Worm (Caenorhabditis elegans) whole organism, mixed stage, embryonic: ENCODE measurements around the gene T28C6.10.
"Not testable (repeated sequence)": the region's sequence is repeated elsewhere in the genome, so short reads cannot be mapped to it uniquely, and the experiment has no call there.

Experiments
- M03D4.4 ChIP-seq: sonication (generic microtip); optimal IDR thresholded peaks from 2 replicates; lab custom pipeline; 2017; ENCODE audit warnings: mild to moderate bottlenecking, missing genetic modification characterization, missing compliant biosample characterization
- bed-3 ChIP-seq: fragments of 200-800 bp; sonication (Bioruptor generic); optimal IDR thresholded peaks from 3 replicates; lab custom pipeline; 2018; ENCODE audit warnings: mild to moderate bottlenecking, missing genetic modification characterization, moderate library complexity, missing compliant biosample characterization
- blmp-1 ChIP-seq: fragments of 150-350 bp; optimal IDR thresholded peaks from 2 replicates; lab custom pipeline; 2014; ENCODE audit warnings: missing biosample characterization, missing genetic modification characterization
- ceh-39 ChIP-seq: fragments of 150-350 bp; optimal IDR thresholded peaks from 2 replicates; lab custom pipeline; 2014; ENCODE audit warnings: missing biosample characterization, missing genetic modification characterization
- ceh-83 ChIP-seq: fragments of 200-800 bp; sonication (Bioruptor generic); optimal IDR thresholded peaks from 2 replicates; lab custom pipeline; 2018; ENCODE audit warnings: mild to moderate bottlenecking, missing genetic modification characterization, missing compliant biosample characterization
- ces-1 ChIP-seq: fragments of 150-350 bp; optimal IDR thresholded peaks from 2 replicates; lab custom pipeline; 2014; ENCODE audit warnings: missing biosample characterization, missing genetic modification reagents, missing genetic modification characterization
- drap-1 ChIP-seq: fragments of 200-800 bp; sonication (Bioruptor generic); optimal IDR thresholded peaks from 3 replicates; lab custom pipeline; 2018; ENCODE audit warnings: mild to moderate bottlenecking, missing genetic modification characterization, missing compliant biosample characterization
- elt-1 ChIP-seq: sonication (generic microtip); optimal IDR thresholded peaks from 2 replicates; lab custom pipeline; 2017; ENCODE audit warnings: missing genetic modification characterization, mild to moderate bottlenecking, missing compliant biosample characterization, antibody characterized with exemption, moderate library complexity, borderline replicate concordance; ENCODE audit not compliant: insufficient read depth
- elt-3 ChIP-seq: fragments of 150-350 bp; optimal IDR thresholded peaks from 2 replicates; lab custom pipeline; 2014; ENCODE audit warnings: missing biosample characterization, missing genetic modification characterization
- flh-1 ChIP-seq: fragments of 200-800 bp; sonication (Bioruptor generic); optimal IDR thresholded peaks from 2 replicates; lab custom pipeline; 2018; ENCODE audit warnings: mild to moderate bottlenecking, missing genetic modification characterization, moderate library complexity, missing compliant biosample characterization
- ham-2 ChIP-seq: fragments of 200-800 bp; sonication (Bioruptor generic); optimal IDR thresholded peaks from 2 replicates; lab custom pipeline; 2018; ENCODE audit warnings: mild to moderate bottlenecking, missing genetic modification characterization, missing compliant biosample characterization
- hlh-1 ChIP-seq: fragments of 150-350 bp; optimal IDR thresholded peaks from 2 replicates; lab custom pipeline; 2014; ENCODE audit warnings: missing biosample characterization, missing genetic modification reagents, missing genetic modification characterization
- lin-13 ChIP-seq: fragments of 150-350 bp; optimal IDR thresholded peaks from 2 replicates; lab custom pipeline; 2014; ENCODE audit warnings: missing biosample characterization, missing genetic modification characterization
- lin-32 ChIP-seq: fragments of 200-800 bp; sonication (Bioruptor generic); optimal IDR thresholded peaks from 2 replicates; lab custom pipeline; 2018; ENCODE audit warnings: mild to moderate bottlenecking, missing genetic modification characterization, missing compliant biosample characterization
- lsy-2 ChIP-seq: fragments of 150-350 bp; optimal IDR thresholded peaks from 2 replicates; lab custom pipeline; 2014; ENCODE audit warnings: missing biosample characterization, missing genetic modification characterization
- mab-5 ChIP-seq: fragments of 150-350 bp; optimal IDR thresholded peaks from 2 replicates; lab custom pipeline; 2014; ENCODE audit warnings: missing biosample characterization, missing genetic modification characterization
- mep-1 ChIP-seq: fragments of 150-350 bp; optimal IDR thresholded peaks from 2 replicates; lab custom pipeline; 2017; ENCODE audit warnings: missing biosample characterization, missing genetic modification reagents, missing genetic modification characterization, inconsistent platforms
- mls-2 ChIP-seq: sonication (generic microtip); optimal IDR thresholded peaks from 2 replicates; lab custom pipeline; 2016; ENCODE audit warnings: mild to moderate bottlenecking, missing genetic modification characterization, moderate library complexity, missing compliant biosample characterization
- nhr-2 ChIP-seq: fragments of 150-350 bp; optimal IDR thresholded peaks from 2 replicates; lab custom pipeline; 2014; ENCODE audit warnings: missing biosample characterization, missing genetic modification characterization
- nhr-237 ChIP-seq: fragments of 150-350 bp; optimal IDR thresholded peaks from 2 replicates; lab custom pipeline; 2014; ENCODE audit warnings: missing biosample characterization, missing genetic modification characterization
- nhr-28 ChIP-seq: fragments of 150-350 bp; optimal IDR thresholded peaks from 2 replicates; lab custom pipeline; 2014; ENCODE audit warnings: missing biosample characterization, missing genetic modification characterization
- nhr-76 ChIP-seq: sonication (generic microtip); optimal IDR thresholded peaks from 2 replicates; lab custom pipeline; 2017; ENCODE audit warnings: missing biosample characterization, missing genetic modification characterization
- pha-4 ChIP-seq: fragments of 150-350 bp; optimal IDR thresholded peaks from 2 replicates; lab custom pipeline; 2018; ENCODE audit warnings: missing biosample characterization, missing genetic modification reagents, missing genetic modification characterization
- snpc-4 ChIP-seq: fragments of 150-350 bp; optimal IDR thresholded peaks from 2 replicates; lab custom pipeline; 2014; ENCODE audit warnings: missing biosample characterization, missing genetic modification characterization
- sptf-1 ChIP-seq: sonication (generic microtip); optimal IDR thresholded peaks from 2 replicates; lab custom pipeline; 2017; ENCODE audit warnings: mild to moderate bottlenecking, missing genetic modification characterization, moderate library complexity, missing compliant biosample characterization
- unc-120 ChIP-seq: sonication (generic microtip); optimal IDR thresholded peaks from 2 replicates; lab custom pipeline; 2017; ENCODE audit warnings: missing genetic modification characterization, missing compliant biosample characterization; ENCODE audit not compliant: poor library complexity, severe bottlenecking
- unc-39 ChIP-seq: fragments of 150-350 bp; optimal IDR thresholded peaks from 2 replicates; lab custom pipeline; 2014; ENCODE audit warnings: missing biosample characterization, missing genetic modification characterization
- unc-62 ChIP-seq: fragments of 150-350 bp; optimal IDR thresholded peaks from 2 replicates; lab custom pipeline; 2014; ENCODE audit warnings: missing biosample characterization, missing genetic modification reagents, missing genetic modification characterization
- ztf-11 ChIP-seq: fragments of 150-350 bp; optimal IDR thresholded peaks from 2 replicates; lab custom pipeline; 2014; ENCODE audit warnings: missing biosample characterization, missing genetic modification characterization

Gene T28C6.10

ce11 chrIV:8782172-8782571 lies 35.6 kb upstream of the T28C6.10 start (continued):
- peak; percentile 74 for TF ChIP-seq mls-2 (tag; lab: Kevin White, UChicago)
- peak; percentile 78 for TF ChIP-seq sptf-1

DNA sequence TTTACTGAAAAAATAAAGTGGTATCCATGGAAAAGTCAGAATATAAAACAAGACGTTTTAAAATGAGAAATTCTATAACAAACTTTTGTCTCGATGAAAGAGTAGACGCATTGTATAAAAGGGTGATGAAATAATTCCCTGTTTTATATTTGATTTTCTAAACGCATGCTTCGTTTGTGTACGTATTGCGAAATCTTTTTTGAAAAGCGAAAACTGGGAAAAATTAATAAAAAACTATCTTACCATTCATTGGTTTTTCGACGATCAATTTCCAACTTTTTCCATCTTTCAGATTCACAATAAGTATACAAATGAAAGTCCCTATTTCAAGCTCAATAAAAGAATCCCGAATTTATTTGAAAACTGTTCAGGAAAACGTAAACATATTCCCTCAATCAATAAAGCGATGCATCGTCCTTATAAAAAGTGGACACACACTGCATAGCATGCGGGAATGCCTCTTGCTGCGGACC lies 32.8 kb upstream of the T28C6.10 start, which contains the start of gene C33D9.13:
Gene C33D9.13 (minus strand): TSS at position 423 of the 473 bp plus-strand sequence.
- TF ChIP-seq ceh-83 (GFP tag; lab: Kevin White, UChicago) = no peak
- TF ChIP-seq mls-2 (tag; lab: Kevin White, UChicago) = no peak
- peak; percentile 29 for TF ChIP-seq ces-1 (GFP tag; lab: Kevin White, UChicago)
- no peak for TF ChIP-seq hlh-1 (tag; lab: Kevin White, UChicago)
- TF ChIP-seq lin-13 = no peak
- TF ChIP-seq drap-1 = no peak
- no peak for TF ChIP-seq snpc-4 (tag; lab: Kevin White, UChicago)

ce11 chrIV:8786654-8787053 lies 31.1 kb upstream of the T28C6.10 start, which contains the start of gene C33D9.8:
C33D9.8 (minus strand) TSS chrIV:8786752.
- TF ChIP-seq ztf-11 (tag; lab: Kevin White, UChicago) (no peak), sptf-1 (no peak), unc-62 (GFP tag; lab: Kevin White, UChicago) (no peak), nhr-237 (tag; lab: Kevin White, UChicago) (no peak), ces-1 (GFP tag; lab: Kevin White, UChicago) (peak; percentile 11), elt-1 (tag; lab: Kevin White, UChicago) (no peak), unc-120 (tag; lab: Kevin White, UChicago) (no peak), lin-32 (no peak), mep-1 (tag; lab: Kevin White, UChicago) (no peak), hlh-1 (tag; lab: Kevin White, UChicago) (peak; percentile 40), snpc-4 (tag; lab: Kevin White, UChicago) (no peak), lsy-2 (tag; lab: Kevin White, UChicago) (no peak), flh-1 (GFP tag; lab: Kevin White, UChicago) (no peak), ceh-83 (GFP tag; lab: Kevin White, UChicago) (no peak)

DNA sequence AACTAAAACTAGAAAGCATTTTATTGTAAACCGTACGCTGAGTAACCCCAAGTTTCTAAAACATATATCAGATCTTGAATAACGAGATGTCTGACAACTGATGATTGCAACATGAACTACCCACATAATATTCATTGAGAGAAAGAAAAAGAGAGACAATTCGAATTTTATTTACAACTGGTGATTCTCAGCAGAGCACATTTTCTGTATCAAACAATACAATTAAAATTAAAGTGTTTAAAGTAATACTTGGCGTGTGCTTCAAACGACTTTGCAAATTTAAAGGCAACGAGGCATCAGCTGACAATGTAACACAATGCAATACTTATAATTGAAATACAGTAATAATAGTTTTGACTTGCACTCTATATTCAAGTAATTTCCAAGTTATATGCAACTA lies 29.7 kb upstream of the T28C6.10 start, which contains the start of gene C33D9.10:
Gene C33D9.10 (minus strand): TSS at position 101 of the 400 bp plus-strand sequence.
- TF ChIP-seq mep-1 (tag; lab: Kevin White, UChicago); lsy-2 (tag; lab: Kevin White, UChicago); ham-2 (GFP tag; lab: Kevin White, UChicago): not testable (repeated sequence)

- TF ChIP-seq drap-1 = no peak
- TF ChIP-seq flh-1 (GFP tag; lab: Kevin White, UChicago) = no peak
- TF ChIP-seq M03D4.4 (tag; lab: Kevin White, UChicago) = no peak
- no peak for TF ChIP-seq lin-32
- no peak for TF ChIP-seq lin-13
- TF ChIP-seq ceh-83 (GFP tag; lab: Kevin White, UChicago) = no peak
- TF ChIP-seq mls-2 (tag; lab: Kevin White, UChicago) = no peak
- no peak for TF ChIP-seq bed-3
- no peak for TF ChIP-seq unc-62 (GFP tag; lab: Kevin White, UChicago)
- TF ChIP-seq nhr-2 (tag; lab: Kevin White, UChicago) = no peak
- no peak for TF ChIP-seq pha-4
- TF ChIP-seq blmp-1 (tag; lab: Kevin White, UChicago) = no peak
- TF ChIP-seq lsy-2 (tag; lab: Kevin White, UChicago) = no peak
- TF ChIP-seq nhr-28 (tag; lab: Kevin White, UChicago) = no peak
- TF ChIP-seq ceh-39 (tag; lab: Kevin White, UChicago) = no peak
- TF ChIP-seq unc-39 (tag; lab: Kevin White, UChicago) = no peak
- no peak for TF ChIP-seq mep-1 (tag; lab: Kevin White, UChicago)
- no peak for TF ChIP-seq mab-5 (tag; lab: Kevin White, UChicago)
- TF ChIP-seq ham-2 (GFP tag; lab: Kevin White, UChicago) = no peak
- TF ChIP-seq ztf-11 (tag; lab: Kevin White, UChicago) = no peak
Observed at ce11 chrIV:8790144-8790543, 27.6 kb upstream of the T28C6.10 start, which contains the start of gene sru-35. sru-35 (minus strand) TSS chrIV:8790244.

ce11 chrIV:8792808-8793207 lies 24.9 kb upstream of the T28C6.10 start, which contains the start of gene C33D9.3:
C33D9.3 (minus strand) TSS chrIV:8792908.
- TF ChIP-seq nhr-76 = no peak
- no peak for TF ChIP-seq M03D4.4 (tag; lab: Kevin White, UChicago)
- no peak for TF ChIP-seq mep-1 (tag; lab: Kevin White, UChicago)
- TF ChIP-seq ceh-39 (tag; lab: Kevin White, UChicago) = no peak
- no peak for TF ChIP-seq ztf-11 (tag; lab: Kevin White, UChicago)
- no peak for TF ChIP-seq nhr-28 (tag; lab: Kevin White, UChicago)
- no peak for TF ChIP-seq snpc-4 (tag; lab: Kevin White, UChicago)
- TF ChIP-seq elt-3 = no peak
- TF ChIP-seq mab-5 (tag; lab: Kevin White, UChicago) = no peak
- TF ChIP-seq elt-1 (tag; lab: Kevin White, UChicago) = no peak
